Worm (Caenorhabditis elegans): ENCODE results near the gene srh-270.

- TF ChIP-seq D1046.2 (GFP tag; IDR thresholded peaks at IDR 0.05) (no peak), egl-43 (GFP tag; IDR thresholded peaks at IDR 0.05) (no peak)
Measured at ce11 chrV:2881016-2881415, 19.6 kb upstream of the srh-270 start, which contains the start of gene ifc-1.
